Fruit fly (Drosophila melanogaster): ENCODE measurements around the gene kar.
A peak's percentile ranks its signal among the peaks of the same experiment; 100 is the strongest.

- TF ChIP-seq CG32006 (GFP tag; optimal IDR thresholded peaks at IDR 0.05) (no peak), CG7368 (GFP tag; optimal IDR thresholded peaks at IDR 0.05) (peak; percentile 26), dac (GFP tag; optimal IDR thresholded peaks at IDR 0.05) (no peak), CG3919 (GFP tag; optimal IDR thresholded peaks at IDR 0.05) (no peak), CG3032 (tag; optimal IDR thresholded peaks at IDR 0.05) (no peak), Eip75B (GFP tag; optimal IDR thresholded peaks at IDR 0.05) (no peak), CG6792 (GFP tag; optimal IDR thresholded peaks at IDR 0.05) (no peak), CG8119 (GFP tag; IDR thresholded peaks at IDR 0.05) (no peak), fd85E (GFP tag; optimal IDR thresholded peaks at IDR 0.05) (no peak), fd59A (GFP tag; optimal IDR thresholded peaks at IDR 0.05) (no peak), Eip93F (GFP tag; optimal IDR thresholded peaks at IDR 0.05) (no peak)
Measured at dm6 chr3R:12644621-12645310, 44.4 kb downstream of the kar start.
